Fruit fly (Drosophila melanogaster): ENCODE results near the gene Pgant35A.

dm6 chr2L:14319005-14319404 is 40.0 kb upstream of the Pgant35A start:
- TF ChIP-seq Dll (optimal IDR thresholded peaks at IDR 0.05) (no peak), CG8478 (optimal IDR thresholded peaks at IDR 0.05) (no peak), pan (optimal IDR thresholded peaks at IDR 0.05) (no peak), psq (optimal IDR thresholded peaks at IDR 0.05) (no peak)
